Fruit fly (Drosophila melanogaster): Measurements from ENCODE around the gene kek6.

kek6 gene

dm6 chr3R:31689727-31690126 is 67.8 kb downstream of the kek6 start:
- TF ChIP-seq Sp1 (GFP tag; optimal IDR thresholded peaks at IDR 0.05) (no peak), woc (GFP tag; optimal IDR thresholded peaks at IDR 0.05) (no peak), Vsx2 (GFP tag; optimal IDR thresholded peaks at IDR 0.05; ENCODE audit: partially characterized antibody) (no peak), tai (GFP tag; optimal IDR thresholded peaks at IDR 0.05) (no peak), dl (GFP tag; optimal IDR thresholded peaks at IDR 0.05; ENCODE audit: insufficient read depth in 1 of 2, partially characterized antibody in 2 of 2) (no peak), usp (GFP tag; optimal IDR thresholded peaks at IDR 0.05) (no peak), OdsH (GFP tag; optimal IDR thresholded peaks at IDR 0.05) (no peak), ey (GFP tag; optimal IDR thresholded peaks at IDR 0.05) (no peak), Hr78 (GFP tag; optimal IDR thresholded peaks at IDR 0.05) (no peak), Abd-B (GFP tag; optimal IDR thresholded peaks at IDR 0.05) (no peak)

dm6 chr3R:31690439-31690838 is 68.5 kb downstream of the kek6 start:
- TF ChIP-seq sage (GFP tag; optimal IDR thresholded peaks at IDR 0.05), result no peak
- no peak for TF ChIP-seq Mio (GFP tag; optimal IDR thresholded peaks at IDR 0.05)

DNA sequence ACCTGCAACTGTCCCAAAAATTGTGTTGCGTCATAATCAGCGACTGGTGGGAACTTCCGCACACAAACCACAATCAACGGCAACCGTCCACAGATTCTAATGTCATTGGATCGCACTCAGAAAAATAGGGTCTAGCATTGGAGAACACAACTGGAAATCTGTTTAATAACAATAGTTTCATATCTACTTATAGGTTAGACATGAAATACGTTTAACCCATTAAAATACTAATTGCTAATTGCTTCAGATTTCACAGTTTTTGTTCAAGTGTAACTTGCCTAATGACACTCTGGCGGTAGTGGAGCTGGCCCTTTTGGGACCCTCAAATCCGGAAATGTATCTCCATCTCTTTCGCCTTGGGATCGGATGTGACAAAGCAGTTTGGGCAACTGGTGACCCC is 74.7 kb downstream of the kek6 start:
- no peak for TF ChIP-seq sage (GFP tag; optimal IDR thresholded peaks at IDR 0.05)
- TF ChIP-seq dsf (GFP tag; optimal IDR thresholded peaks at IDR 0.05; ENCODE audit: borderline replicate concordance), result no peak
- peak; percentile 0 for TF ChIP-seq h (GFP tag; optimal IDR thresholded peaks at IDR 0.05)
- TF ChIP-seq Dif (GFP tag; optimal IDR thresholded peaks at IDR 0.05; ENCODE audit: partially characterized antibody), result no peak
- no peak for TF ChIP-seq Mio (GFP tag; optimal IDR thresholded peaks at IDR 0.05)
- peak in 1 of 2 experiments; percentile 32 for TF ChIP-seq foxo (GFP tag; optimal IDR thresholded peaks at IDR 0.05)
- no peak for TF ChIP-seq Hr83 (GFP tag; optimal IDR thresholded peaks at IDR 0.05; ENCODE audit: poor library complexity, severe bottlenecking)
- no peak for TF ChIP-seq sv (GFP tag; optimal IDR thresholded peaks at IDR 0.05)
- TF ChIP-seq ey (GFP tag; optimal IDR thresholded peaks at IDR 0.05), result no peak
- TF ChIP-seq psq (GFP tag; optimal IDR thresholded peaks at IDR 0.05), result no peak
- no peak for TF ChIP-seq Sp1 (GFP tag; optimal IDR thresholded peaks at IDR 0.05)
- TF ChIP-seq pan (optimal IDR thresholded peaks at IDR 0.05), result no peak

dm6 chr3R:31697606-31698005 is 75.7 kb downstream of the kek6 start:
- TF ChIP-seq dsf (GFP tag; optimal IDR thresholded peaks at IDR 0.05; ENCODE audit: borderline replicate concordance), result no peak
- TF ChIP-seq Myc (optimal IDR thresholded peaks at IDR 0.05), result no peak
- TF ChIP-seq br (GFP tag; optimal IDR thresholded peaks at IDR 0.05), result no peak
- TF ChIP-seq Abd-B (GFP tag; optimal IDR thresholded peaks at IDR 0.05), result no peak

DNA sequence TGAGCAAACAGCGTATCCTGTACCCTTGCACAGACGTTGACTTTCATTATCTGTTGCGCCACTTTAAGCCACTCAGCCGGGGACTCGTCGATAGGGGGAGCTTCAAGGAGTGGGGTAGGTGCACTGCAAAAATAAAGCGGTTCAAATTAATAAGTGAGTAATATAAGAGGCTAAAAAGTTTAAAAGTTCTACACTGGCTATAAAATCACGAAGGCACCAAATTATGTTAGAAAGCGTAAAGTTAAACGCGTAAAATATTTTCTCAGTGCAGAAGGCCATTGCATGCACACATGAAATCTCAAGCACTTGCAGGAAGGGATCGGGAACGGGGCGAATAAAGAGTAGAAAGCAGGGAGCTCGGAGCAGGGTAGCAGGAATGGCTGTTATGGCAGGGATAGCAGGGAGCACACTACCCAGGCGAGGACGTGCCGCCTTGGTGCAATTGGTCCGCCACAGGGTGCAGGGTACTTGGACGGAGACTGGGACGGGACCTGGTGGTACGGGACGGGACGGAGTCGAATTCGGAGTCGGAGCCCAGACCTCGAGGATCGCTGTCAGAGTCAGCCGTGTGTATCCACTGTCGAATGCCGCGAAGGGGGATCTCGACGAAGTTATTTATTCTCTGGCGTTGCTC is 76.3 kb downstream of the kek6 start:
- peak; percentile 92 for TF ChIP-seq psq (GFP tag; optimal IDR thresholded peaks at IDR 0.05)
- TF ChIP-seq CG32264 (GFP tag; optimal IDR thresholded peaks at IDR 0.05), result peak; percentile 90
- peak; percentile 99 for TF ChIP-seq woc (GFP tag; optimal IDR thresholded peaks at IDR 0.05)
- TF ChIP-seq br (GFP tag; optimal IDR thresholded peaks at IDR 0.05), result peak; percentile 95
- TF ChIP-seq HLH106 (tag; optimal IDR thresholded peaks at IDR 0.05), result peak; percentile 96
- TF ChIP-seq foxo (GFP tag; optimal IDR thresholded peaks at IDR 0.05), result peak; percentile 82 to 96
- TF ChIP-seq Myc (optimal IDR thresholded peaks at IDR 0.05), result no peak
- TF ChIP-seq rgr (GFP tag; optimal IDR thresholded peaks at IDR 0.05), result peak; percentile 95
- peak; percentile 91 for TF ChIP-seq dmrt93B (GFP tag; optimal IDR thresholded peaks at IDR 0.05)
- TF ChIP-seq Dfd (GFP tag; optimal IDR thresholded peaks at IDR 0.05), result no peak
- TF ChIP-seq Hnf4 (GFP tag; optimal IDR thresholded peaks at IDR 0.05), result peak; percentile 95
- TF ChIP-seq dl (GFP tag; optimal IDR thresholded peaks at IDR 0.05; ENCODE audit: insufficient read depth in 1 of 2, partially characterized antibody in 2 of 2), result no peak
- TF ChIP-seq fru (GFP tag; optimal IDR thresholded peaks at IDR 0.05), result peak; percentile 98
- no peak for TF ChIP-seq N (GFP tag; optimal IDR thresholded peaks at IDR 0.05)
- no peak for TF ChIP-seq sv (GFP tag; optimal IDR thresholded peaks at IDR 0.05)
- TF ChIP-seq GATAd (GFP tag; optimal IDR thresholded peaks at IDR 0.05), result peak; percentile 66
- no peak for TF ChIP-seq Abd-B (GFP tag; optimal IDR thresholded peaks at IDR 0.05)
- peak; percentile 96 for TF ChIP-seq ey (GFP tag; optimal IDR thresholded peaks at IDR 0.05)
- TF ChIP-seq lola (GFP tag; optimal IDR thresholded peaks at IDR 0.05), result no peak
- TF ChIP-seq Jra (GFP tag; optimal IDR thresholded peaks at IDR 0.05), result peak; percentile 89
- peak; percentile 76 for TF ChIP-seq brk (GFP tag; optimal IDR thresholded peaks at IDR 0.05)
- peak; percentile 96 for TF ChIP-seq OdsH (GFP tag; optimal IDR thresholded peaks at IDR 0.05)
- TF ChIP-seq Rel (GFP tag; optimal IDR thresholded peaks at IDR 0.05), result peak; percentile 75
- TF ChIP-seq Rel (tag; optimal IDR thresholded peaks at IDR 0.05), result peak; percentile 79
- peak; percentile 93 for TF ChIP-seq CG9705 (GFP tag; optimal IDR thresholded peaks at IDR 0.05)
- peak; percentile 51 for TF ChIP-seq dsf (GFP tag; optimal IDR thresholded peaks at IDR 0.05; ENCODE audit: borderline replicate concordance)
- TF ChIP-seq Dif (GFP tag; optimal IDR thresholded peaks at IDR 0.05; ENCODE audit: partially characterized antibody), result peak; percentile 45
- TF ChIP-seq sage (GFP tag; optimal IDR thresholded peaks at IDR 0.05), result peak; percentile 91
- TF ChIP-seq usp (GFP tag; optimal IDR thresholded peaks at IDR 0.05), result no peak
- TF ChIP-seq Hr78 (GFP tag; optimal IDR thresholded peaks at IDR 0.05), result no peak
- TF ChIP-seq Hr83 (GFP tag; optimal IDR thresholded peaks at IDR 0.05; ENCODE audit: poor library complexity, severe bottlenecking), result peak; percentile 34
- peak; percentile 87 for TF ChIP-seq CrebA (GFP tag; optimal IDR thresholded peaks at IDR 0.05; ENCODE audit: borderline replicate concordance)
- TF ChIP-seq h (GFP tag; optimal IDR thresholded peaks at IDR 0.05), result peak; percentile 97
- TF ChIP-seq tai (GFP tag; optimal IDR thresholded peaks at IDR 0.05), result no peak
- peak; percentile 96 for TF ChIP-seq Sp1 (GFP tag; optimal IDR thresholded peaks at IDR 0.05)
- peak; percentile 62 for TF ChIP-seq Mio (GFP tag; optimal IDR thresholded peaks at IDR 0.05)
- no peak for TF ChIP-seq pan (optimal IDR thresholded peaks at IDR 0.05)
